Fruit fly (Drosophila melanogaster): ENCODE results near the gene dpr14.

Gene dpr14

dm6 chrX:7900659-7901058 lies 7.4 kb downstream of the dpr14 start:
- TF ChIP-seq CG4496 (GFP tag; IDR thresholded peaks at IDR 0.05) (no peak), Snoo (tag; optimal IDR thresholded peaks at IDR 0.05) (no peak), CG15710 (tag; optimal IDR thresholded peaks at IDR 0.05) (no peak), rn (GFP tag; IDR thresholded peaks at IDR 0.05) (no peak), CG12605 (GFP tag; IDR thresholded peaks at IDR 0.05) (no peak), CG13204 (GFP tag; optimal IDR thresholded peaks at IDR 0.05) (no peak), EcR (GFP tag; optimal IDR thresholded peaks at IDR 0.05) (no peak)

- TF ChIP-seq Pif1B (GFP tag; optimal IDR thresholded peaks at IDR 0.05): peak; percentile 32
- no peak for TF ChIP-seq CG8301 (tag; optimal IDR thresholded peaks at IDR 0.05)
- TF ChIP-seq fd96Ca (GFP tag; IDR thresholded peaks at IDR 0.05): no peak; the same call in 2 of the 3 replicates
- no peak for TF ChIP-seq CG34367 (tag; optimal IDR thresholded peaks at IDR 0.05)
- TF ChIP-seq CG17806 (tag; optimal IDR thresholded peaks at IDR 0.05): peak; percentile 21
- TF ChIP-seq rn (GFP tag; IDR thresholded peaks at IDR 0.05): no peak
- TF ChIP-seq CG32121 (GFP tag; IDR thresholded peaks at IDR 0.05): peak; percentile 48; the same call in 1 of the 2 replicates
- peak; percentile 17; the same call in 1 of the 2 replicates for TF ChIP-seq Ets98B (GFP tag; IDR thresholded peaks at IDR 0.05)
- TF ChIP-seq CG9948 (tag; optimal IDR thresholded peaks at IDR 0.05): peak; percentile 20
- TF ChIP-seq Snoo (tag; optimal IDR thresholded peaks at IDR 0.05): peak; percentile 10
- no peak for TF ChIP-seq CG13204 (GFP tag; optimal IDR thresholded peaks at IDR 0.05)
- no peak for TF ChIP-seq EcR (GFP tag; optimal IDR thresholded peaks at IDR 0.05)
- TF ChIP-seq CG12605 (GFP tag; IDR thresholded peaks at IDR 0.05): no peak
- TF ChIP-seq CG10348 (GFP tag; IDR thresholded peaks at IDR 0.05): no peak
- peak; percentile 38 for TF ChIP-seq CG15710 (tag; optimal IDR thresholded peaks at IDR 0.05)
- TF ChIP-seq CG4496 (GFP tag; IDR thresholded peaks at IDR 0.05): 0 out of 3 replicates have a peak, but pooled peaks have one; percentile 26
- peak; percentile 40 for TF ChIP-seq CG8159 (tag; optimal IDR thresholded peaks at IDR 0.05)
- peak; percentile 46 for TF ChIP-seq Pif1A (GFP tag; optimal IDR thresholded peaks at IDR 0.05)
- TF ChIP-seq gl (tag; optimal IDR thresholded peaks at IDR 0.05): no peak
- TF ChIP-seq CG14655 (GFP tag; optimal IDR thresholded peaks at IDR 0.05): no peak
- no peak for TF ChIP-seq D1 (tag; optimal IDR thresholded peaks at IDR 0.05)
Measured at dm6 chrX:7893411-7894122, 14.5 kb downstream of the dpr14 start, which contains the start of the genes CG45089, ND-MNLL and p115. TSS of gene CG45089 (minus strand) at chrX:7893798. TSS of gene ND-MNLL (minus strand) at chrX:7893798. TSS of gene p115 (plus strand) at chrX:7894031.

dm6 chrX:7892539-7892899 lies 15.6 kb downstream of the dpr14 start:
- TF ChIP-seq CG9948 (tag; optimal IDR thresholded peaks at IDR 0.05): peak; percentile 56
- TF ChIP-seq CG12605 (GFP tag; IDR thresholded peaks at IDR 0.05): no peak
- peak; percentile 77 for TF ChIP-seq CG14655 (GFP tag; optimal IDR thresholded peaks at IDR 0.05)
- peak; percentile 58 for TF ChIP-seq CG8159 (tag; optimal IDR thresholded peaks at IDR 0.05)
- 0 out of 2 replicates have a peak, but pooled peaks have one; percentile 7 for TF ChIP-seq Ets98B (GFP tag; IDR thresholded peaks at IDR 0.05)
- peak; percentile 65 for TF ChIP-seq CG15710 (tag; optimal IDR thresholded peaks at IDR 0.05)
- peak; percentile 58; the same call in 2 of the 3 replicates for TF ChIP-seq CG4496 (GFP tag; IDR thresholded peaks at IDR 0.05)
- TF ChIP-seq CG8301 (tag; optimal IDR thresholded peaks at IDR 0.05): peak; percentile 54
- no peak for TF ChIP-seq Pif1B (GFP tag; optimal IDR thresholded peaks at IDR 0.05)
- no peak for TF ChIP-seq D1 (tag; optimal IDR thresholded peaks at IDR 0.05)
- TF ChIP-seq CG32121 (GFP tag; IDR thresholded peaks at IDR 0.05): no peak
- TF ChIP-seq fd96Ca (GFP tag; IDR thresholded peaks at IDR 0.05): no peak
- TF ChIP-seq Pif1A (GFP tag; optimal IDR thresholded peaks at IDR 0.05): peak; percentile 63
- TF ChIP-seq EcR (GFP tag; optimal IDR thresholded peaks at IDR 0.05): no peak
- peak; percentile 44 for TF ChIP-seq Snoo (tag; optimal IDR thresholded peaks at IDR 0.05)
- TF ChIP-seq CG17806 (tag; optimal IDR thresholded peaks at IDR 0.05): peak; percentile 47
- peak; percentile 33 for TF ChIP-seq CG34367 (tag; optimal IDR thresholded peaks at IDR 0.05)
- no peak for TF ChIP-seq gl (tag; optimal IDR thresholded peaks at IDR 0.05)

- peak; percentile 48 for TF ChIP-seq CG14655 (GFP tag; optimal IDR thresholded peaks at IDR 0.05)
- peak; percentile 32 for TF ChIP-seq CG9948 (tag; optimal IDR thresholded peaks at IDR 0.05)
- TF ChIP-seq D1 (tag; optimal IDR thresholded peaks at IDR 0.05): peak; percentile 1
- no peak for TF ChIP-seq CG12605 (GFP tag; IDR thresholded peaks at IDR 0.05)
- TF ChIP-seq EcR (GFP tag; optimal IDR thresholded peaks at IDR 0.05): peak; percentile 32
- TF ChIP-seq CG17806 (tag; optimal IDR thresholded peaks at IDR 0.05): no peak
- TF ChIP-seq Ets98B (GFP tag; IDR thresholded peaks at IDR 0.05): no peak
- peak; percentile 26 for TF ChIP-seq Pif1B (GFP tag; optimal IDR thresholded peaks at IDR 0.05)
- TF ChIP-seq CG34367 (tag; optimal IDR thresholded peaks at IDR 0.05): peak; percentile 22
- peak; percentile 23 for TF ChIP-seq Snoo (tag; optimal IDR thresholded peaks at IDR 0.05)
- TF ChIP-seq CG15710 (tag; optimal IDR thresholded peaks at IDR 0.05): peak; percentile 7
- TF ChIP-seq CG8301 (tag; optimal IDR thresholded peaks at IDR 0.05): peak; percentile 38
- peak; percentile 15 for TF ChIP-seq Pif1A (GFP tag; optimal IDR thresholded peaks at IDR 0.05)
- TF ChIP-seq CG8159 (tag; optimal IDR thresholded peaks at IDR 0.05): peak; percentile 40
Measured at dm6 chrX:7891596-7892538, 16.2 kb downstream of the dpr14 start, which contains the start of gene Nek2. TSS of gene Nek2 (minus strand) at chrX:7891646.

Data from whole organism, pupa.